Worm (Caenorhabditis elegans): ENCODE results near the gene Y94H6A.5.
"Not testable (repeated sequence)": the region's sequence is repeated elsewhere in the genome, so short reads cannot be mapped to it uniquely, and the experiment has no call there.

The Y94H6A.5 gene

DNA sequence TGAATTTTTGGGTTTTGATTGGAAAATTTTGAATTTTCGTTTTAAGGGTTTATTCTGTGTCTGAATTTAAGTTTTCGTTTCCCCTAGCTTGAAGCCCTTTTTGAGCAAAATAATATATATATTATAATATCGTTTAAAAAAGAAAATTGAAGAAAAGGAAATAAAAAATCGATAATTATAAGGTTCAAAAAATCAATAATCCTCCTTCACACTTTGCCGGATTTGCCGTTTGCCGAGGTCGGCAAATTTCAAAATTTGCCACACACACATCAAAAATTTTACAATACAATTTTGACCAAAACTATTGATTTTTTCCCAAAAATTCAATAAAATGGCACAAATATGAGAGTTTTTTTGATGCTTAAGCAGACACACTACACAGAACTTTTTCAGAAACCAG, 32.8 kb upstream of the Y94H6A.5 start:
- TF ChIP-seq tbx-7 (tag; optimal IDR thresholded peaks at IDR 0.05) (no peak), zip-5 (tag; optimal IDR thresholded peaks at IDR 0.05) (no peak), nfya-1 (tag; optimal IDR thresholded peaks at IDR 0.05) (no peak), npax-4 (tag; optimal IDR thresholded peaks at IDR 0.05) (no peak)

ce11 chrIV:2734675-2735074, 30.9 kb upstream of the Y94H6A.5 start:
- no peak for TF ChIP-seq ceh-31 (tag; optimal IDR thresholded peaks at IDR 0.05)
- TF ChIP-seq gmeb-2 (tag; optimal IDR thresholded peaks at IDR 0.05): no peak
- no peak for TF ChIP-seq pat-9 (tag; optimal IDR thresholded peaks at IDR 0.05)
- TF ChIP-seq eyg-1 (tag; optimal IDR thresholded peaks at IDR 0.05): no peak
- no peak for TF ChIP-seq ztf-16 (tag; optimal IDR thresholded peaks at IDR 0.05)
- no peak for TF ChIP-seq lim-6 (tag; optimal IDR thresholded peaks at IDR 0.05)
- no peak for TF ChIP-seq unc-3 (GFP tag; conservative IDR thresholded peaks at IDR 0.05)
- TF ChIP-seq unc-3 (tag; optimal IDR thresholded peaks at IDR 0.05): no peak

ce11 chrIV:2729957-2730356, 26.2 kb upstream of the Y94H6A.5 start, which contains the start of gene Y94H6A.2:
TSS of gene Y94H6A.2 (plus strand) at chrIV:2730292.
- TF ChIP-seq pax-1 (tag; optimal IDR thresholded peaks at IDR 0.05) (no peak), hlh-8 (tag; optimal IDR thresholded peaks at IDR 0.05) (no peak), fkh-6 (tag; optimal IDR thresholded peaks at IDR 0.05) (no peak), syd-9 (tag; optimal IDR thresholded peaks at IDR 0.05) (no peak), ceh-18 (tag; optimal IDR thresholded peaks at IDR 0.05) (no peak)

DNA sequence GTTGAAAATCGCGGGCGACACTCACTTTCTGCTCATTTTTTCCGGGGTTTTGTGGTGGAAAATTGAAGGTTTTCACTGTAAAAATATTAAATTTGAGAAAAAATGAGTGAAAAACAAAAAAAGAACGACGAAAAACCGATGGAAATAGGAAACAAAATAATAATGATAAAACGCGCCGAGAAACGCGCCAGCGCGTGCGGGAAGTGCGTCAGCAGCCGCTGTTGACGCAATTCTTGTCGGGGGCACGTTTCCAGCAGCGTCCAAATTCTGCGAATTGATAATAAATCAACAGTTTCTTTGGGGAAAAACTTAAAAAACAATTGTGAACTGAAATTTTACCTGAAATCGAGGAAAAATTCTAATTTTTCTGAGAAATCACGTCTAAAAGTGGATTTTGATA, 22.0 kb upstream of the Y94H6A.5 start, which contains the start of gene ubxn-2:
Gene ubxn-2 (minus strand): TSS at position 36 of the 400 bp plus-strand sequence.
- TF ChIP-seq pqm-1 (tag; optimal IDR thresholded peaks at IDR 0.05) (no peak), ceh-30 (tag; optimal IDR thresholded peaks at IDR 0.05) (no peak), lin-11 (tag; optimal IDR thresholded peaks at IDR 0.05) (peak; percentile 19), unc-3 (GFP tag; conservative IDR thresholded peaks at IDR 0.05) (0 out of 2 replicates have a peak, but pooled peaks have one; percentile 7), unc-3 (tag; optimal IDR thresholded peaks at IDR 0.05) (no peak), ref-2 (tag; optimal IDR thresholded peaks at IDR 0.05) (peak; percentile 15), ttx-3 (tag; optimal IDR thresholded peaks at IDR 0.05) (no peak), ceh-48 (tag; optimal IDR thresholded peaks at IDR 0.05) (peak; percentile 7), nfya-1 (tag; optimal IDR thresholded peaks at IDR 0.05) (peak; percentile 40), sox-4 (tag; optimal IDR thresholded peaks at IDR 0.05) (peak; percentile 4), unc-86 (tag; optimal IDR thresholded peaks at IDR 0.05) (peak; percentile 15), npax-4 (tag; optimal IDR thresholded peaks at IDR 0.05) (no peak), tbx-7 (tag; optimal IDR thresholded peaks at IDR 0.05) (no peak), rnt-1 (tag; optimal IDR thresholded peaks at IDR 0.05) (peak; percentile 0), ceh-31 (tag; optimal IDR thresholded peaks at IDR 0.05) (peak; percentile 45), ceh-2 (tag; optimal IDR thresholded peaks at IDR 0.05) (peak; percentile 41), ceh-45 (GFP tag; IDR thresholded peaks at IDR 0.05) (no peak; the same call in 1 of the 2 replicates), sdc-2 (tag; optimal IDR thresholded peaks at IDR 0.05) (no peak), hlh-30 (tag; optimal IDR thresholded peaks at IDR 0.05; ENCODE audit: insufficient read depth) (no peak), elt-2 (tag; optimal IDR thresholded peaks at IDR 0.05) (peak; percentile 49), ceh-18 (tag; optimal IDR thresholded peaks at IDR 0.05) (peak; percentile 13), gmeb-2 (tag; optimal IDR thresholded peaks at IDR 0.05) (peak; percentile 8), unc-42 (tag; optimal IDR thresholded peaks at IDR 0.05) (peak; percentile 24), ama-1 (optimal IDR thresholded peaks at IDR 0.05) (no peak), ceh-9 (tag; optimal IDR thresholded peaks at IDR 0.05) (no peak), pag-3 (tag; optimal IDR thresholded peaks at IDR 0.05; ENCODE audit: borderline replicate concordance) (no peak), dve-1 (tag; optimal IDR thresholded peaks at IDR 0.05) (no peak)

DNA sequence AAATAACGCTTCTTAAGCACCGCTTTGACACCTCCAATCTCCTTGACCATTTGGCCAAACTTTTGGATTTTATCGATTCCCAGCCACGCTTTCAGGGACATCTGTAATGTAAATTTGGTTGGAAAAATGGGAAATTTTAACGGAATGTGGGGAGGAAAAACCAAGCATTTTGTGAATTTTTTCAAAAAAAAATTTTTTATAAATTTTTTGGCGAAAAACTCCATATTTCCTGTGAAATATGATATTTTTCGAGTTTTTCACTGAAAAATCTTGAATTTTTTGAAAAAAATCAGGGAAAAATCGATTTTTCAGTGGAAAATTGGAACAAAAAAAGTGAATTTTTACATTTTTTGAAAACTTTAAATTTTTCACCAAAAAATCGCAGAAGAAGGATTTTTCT, 16.0 kb upstream of the Y94H6A.5 start, which contains the start of gene ndua-12:
Gene ndua-12 (minus strand): TSS at position 101 of the 400 bp plus-strand sequence.
- TF ChIP-seq fax-1, lim-6, tbx-7 (tag; optimal IDR thresholded peaks at IDR 0.05): not testable (repeated sequence)
